Fruit fly (Drosophila melanogaster) whole organism, wandering third instar larva: ENCODE data around the gene CG14507.

ENCODE experiments used
- Abd-B ChIP-seq: fragments of >200 bp; optimal IDR thresholded peaks from 2 replicates; lab custom pipeline; 2017; ENCODE audit warnings: missing biosample characterization, missing genetic modification characterization
- CG32264 ChIP-seq: fragments of 200-800 bp; sonication (Bioruptor generic); optimal IDR thresholded peaks from 2 replicates; lab custom pipeline; 2016; ENCODE audit warnings: missing biosample characterization, missing genetic modification characterization
- CG9705 ChIP-seq: fragments of 200-800 bp; sonication (Bioruptor generic); optimal IDR thresholded peaks from 2 replicates; lab custom pipeline; 2018; ENCODE audit warnings: missing biosample characterization, mild to moderate bottlenecking, missing genetic modification characterization
- CrebA ChIP-seq: fragments of 200-800 bp; sonication (Bioruptor generic); optimal IDR thresholded peaks from 2 replicates; lab custom pipeline; 2016; ENCODE audit warnings: missing biosample characterization, mild to moderate bottlenecking, missing genetic modification characterization, borderline replicate concordance
- Dfd ChIP-seq: fragments of >200 bp; optimal IDR thresholded peaks from 2 replicates; lab custom pipeline; 2017; ENCODE audit warnings: missing biosample characterization, missing genetic modification characterization
- Dif ChIP-seq: fragments of 200-275, 200-300 bp; sonication (Bioruptor generic); optimal IDR thresholded peaks from 2 replicates; lab custom pipeline; 2018; ENCODE audit warnings: missing biosample characterization, missing genetic modification characterization; ENCODE audit not compliant: partially characterized antibody
- GATAd ChIP-seq: sonication (Bioruptor generic); optimal IDR thresholded peaks from 2 replicates; lab custom pipeline; 2016; ENCODE audit warnings: missing biosample characterization, missing genetic modification characterization
- HLH106 ChIP-seq: fragments of 200-800 bp; optimal IDR thresholded peaks from 3 replicates; lab custom pipeline; 2019; ENCODE audit warnings: missing biosample characterization, mild to moderate bottlenecking, missing genetic modification characterization, moderate library complexity
- Hnf4 ChIP-seq: fragments of 200-800 bp; sonication (Bioruptor generic); optimal IDR thresholded peaks from 2 replicates; lab custom pipeline; 2016; ENCODE audit warnings: missing biosample characterization, mild to moderate bottlenecking, missing genetic modification characterization
- Hr78 ChIP-seq: fragments of >200 bp; optimal IDR thresholded peaks from 2 replicates; lab custom pipeline; 2017; ENCODE audit warnings: missing biosample characterization, missing genetic modification characterization
- Hr83 ChIP-seq: fragments of 200-300 bp; sonication (Bioruptor generic); optimal IDR thresholded peaks from 2 replicates; lab custom pipeline; 2016; ENCODE audit warnings: missing biosample characterization, mild to moderate bottlenecking, missing genetic modification characterization, moderate library complexity; ENCODE audit not compliant: poor library complexity, severe bottlenecking
- Jra ChIP-seq: sonication (Bioruptor generic); optimal IDR thresholded peaks from 2 replicates; lab custom pipeline; 2016; ENCODE audit warnings: missing biosample characterization, missing genetic modification characterization
- Mio ChIP-seq: sonication (Bioruptor generic); optimal IDR thresholded peaks from 2 replicates; lab custom pipeline; 2016; ENCODE audit warnings: missing biosample characterization, missing genetic modification characterization
- Myc ChIP-seq: fragments of >200 bp; optimal IDR thresholded peaks from 2 replicates; lab custom pipeline; 2017
- N ChIP-seq: fragments of >200 bp; optimal IDR thresholded peaks from 2 replicates; lab custom pipeline; 2018; ENCODE audit warnings: missing biosample characterization, missing external identifiers, missing genetic modification characterization
- OdsH ChIP-seq: fragments of 200-800 bp; sonication (Bioruptor generic); optimal IDR thresholded peaks from 2 replicates; lab custom pipeline; 2016; ENCODE audit warnings: missing biosample characterization, mild to moderate bottlenecking, missing genetic modification characterization
- Rel ChIP-seq, 2 experiments: fragments of 200-800 bp; sonication (Bioruptor generic) in 1 of 2; optimal IDR thresholded peaks; 2 replicates in 1 of 2; 3 replicates in 1 of 2; lab custom pipeline; 2016 to 2019; ENCODE audit warnings: mild to moderate bottlenecking in 2 of 2, missing biosample characterization in 2 of 2, missing genetic modification characterization in 2 of 2, moderate library complexity in 1 of 2
- Sp1 ChIP-seq: fragments of 200-800 bp; sonication (Bioruptor generic); optimal IDR thresholded peaks from 3 replicates; lab custom pipeline; 2019; ENCODE audit warnings: missing biosample characterization, mild to moderate bottlenecking, missing genetic modification characterization, moderate library complexity
- Vsx2 ChIP-seq: fragments of 200-300, 225-300 bp; sonication (Bioruptor generic); optimal IDR thresholded peaks from 2 replicates; lab custom pipeline; 2018; ENCODE audit warnings: missing biosample characterization, missing genetic modification characterization; ENCODE audit not compliant: partially characterized antibody
- br ChIP-seq: fragments of 200-800 bp; sonication (Bioruptor generic); optimal IDR thresholded peaks from 2 replicates; lab custom pipeline; 2016; ENCODE audit warnings: missing biosample characterization, missing genetic modification characterization
- brk ChIP-seq: fragments of 200-800 bp; sonication (Bioruptor generic); optimal IDR thresholded peaks from 2 replicates; lab custom pipeline; 2016; ENCODE audit warnings: missing biosample characterization, mild to moderate bottlenecking, missing genetic modification characterization
- dl ChIP-seq, 2 experiments: fragments of 175-275, 200-275 bp in 1 of 2; fragments of 200-275 bp in 1 of 2; sonication (Bioruptor generic); optimal IDR thresholded peaks; lab custom pipeline; 2018; ENCODE audit warnings: mild to moderate bottlenecking in 2 of 2, missing biosample characterization in 2 of 2, missing genetic modification characterization in 2 of 2, moderate library complexity in 2 of 2; ENCODE audit not compliant: partially characterized antibody in 2 of 2, insufficient read depth in 1 of 2
- dmrt93B ChIP-seq: fragments of 200-800 bp; sonication (Bioruptor generic); optimal IDR thresholded peaks from 2 replicates; lab custom pipeline; 2018; ENCODE audit warnings: missing biosample characterization, mild to moderate bottlenecking, missing genetic modification characterization
- dsf ChIP-seq: sonication (Bioruptor generic); optimal IDR thresholded peaks from 2 replicates; lab custom pipeline; 2016; ENCODE audit warnings: missing biosample characterization, missing genetic modification characterization, borderline replicate concordance
- ey ChIP-seq: fragments of 200-800 bp; sonication (Bioruptor generic); optimal IDR thresholded peaks from 2 replicates; lab custom pipeline; 2016; ENCODE audit warnings: missing biosample characterization, missing genetic modification characterization
- foxo ChIP-seq, 2 experiments: fragments of 200-800 bp; sonication (Bioruptor generic); optimal IDR thresholded peaks; 2 replicates in 1 of 2; 3 replicates in 1 of 2; lab custom pipeline; 2016 to 2017; ENCODE audit warnings: missing biosample characterization in 2 of 2, missing genetic modification characterization in 2 of 2
- fru ChIP-seq: fragments of 200-800 bp; sonication (Bioruptor generic); optimal IDR thresholded peaks from 3 replicates; lab custom pipeline; 2016; ENCODE audit warnings: missing biosample characterization, mild to moderate bottlenecking, missing genetic modification characterization
- h ChIP-seq: fragments of 200-800 bp; sonication (Bioruptor generic); optimal IDR thresholded peaks from 3 replicates; lab custom pipeline; 2016; ENCODE audit warnings: missing biosample characterization, mild to moderate bottlenecking, missing genetic modification characterization
- jim ChIP-seq: fragments of 175-275, 200-325 bp; sonication (Bioruptor generic); optimal IDR thresholded peaks from 2 replicates; lab custom pipeline; 2016; ENCODE audit warnings: missing biosample characterization, mild to moderate bottlenecking, missing genetic modification characterization
- lola ChIP-seq: fragments of >200 bp; optimal IDR thresholded peaks from 2 replicates; lab custom pipeline; 2017; ENCODE audit warnings: missing biosample characterization, missing genetic modification characterization
- pan ChIP-seq: fragments of >200 bp; optimal IDR thresholded peaks from 2 replicates; lab custom pipeline; 2017
- psq ChIP-seq: fragments of 200-800 bp; sonication (Bioruptor generic); optimal IDR thresholded peaks from 3 replicates; lab custom pipeline; 2017; ENCODE audit warnings: missing biosample characterization, mild to moderate bottlenecking, missing genetic modification characterization, moderate library complexity
- rgr ChIP-seq: fragments of 200-800 bp; sonication (Bioruptor generic); optimal IDR thresholded peaks from 3 replicates; lab custom pipeline; 2016; ENCODE audit warnings: missing biosample characterization, mild to moderate bottlenecking, missing genetic modification characterization
- sage ChIP-seq: fragments of 200-800 bp; sonication (Bioruptor generic); optimal IDR thresholded peaks from 2 replicates; lab custom pipeline; 2016; ENCODE audit warnings: missing biosample characterization, mild to moderate bottlenecking, missing genetic modification characterization
- sv ChIP-seq: fragments of 200-800 bp; sonication (Bioruptor generic); optimal IDR thresholded peaks from 3 replicates; lab custom pipeline; 2016; ENCODE audit warnings: missing biosample characterization, missing genetic modification characterization
- tai ChIP-seq: sonication (Bioruptor generic); optimal IDR thresholded peaks from 2 replicates; lab custom pipeline; 2016; ENCODE audit warnings: missing biosample characterization, missing genetic modification characterization
- usp ChIP-seq: fragments of >200 bp; optimal IDR thresholded peaks from 2 replicates; lab custom pipeline; 2017; ENCODE audit warnings: missing biosample characterization, missing genetic modification characterization
- woc ChIP-seq: sonication (Bioruptor generic); optimal IDR thresholded peaks from 2 replicates; lab custom pipeline; 2016; ENCODE audit warnings: missing biosample characterization, mild to moderate bottlenecking, missing genetic modification characterization

The CG14507 gene

dm6 chr3R:29211702-29212101 is 15.8 kb downstream of the CG14507 start:
- TF ChIP-seq Hr78 (GFP tag; lab: Kevin White, UChicago) = no peak
- TF ChIP-seq brk = no peak
- TF ChIP-seq OdsH = no peak
- TF ChIP-seq Dif (GFP tag; lab: Kevin White, UChicago) = no peak
- no peak for TF ChIP-seq rgr (GFP tag; lab: Kevin White, UChicago)
- TF ChIP-seq h (GFP tag; lab: Kevin White, UChicago) = no peak
- no peak for TF ChIP-seq Hnf4 (GFP tag; lab: Kevin White, UChicago)
- TF ChIP-seq Sp1 (GFP tag; lab: Kevin White, UChicago) = no peak
- TF ChIP-seq pan (lab: Kevin White, UChicago) = no peak
- no peak for TF ChIP-seq GATAd (GFP tag; lab: Kevin White, UChicago)
- no peak for TF ChIP-seq br (GFP tag; lab: Kevin White, UChicago)
- TF ChIP-seq sage (GFP tag; lab: Kevin White, UChicago) = no peak
- TF ChIP-seq sv (GFP tag; lab: Kevin White, UChicago) = no peak
- TF ChIP-seq tai (GFP tag; lab: Kevin White, UChicago) = no peak
- TF ChIP-seq dsf (GFP tag; lab: Kevin White, UChicago) = no peak
- TF ChIP-seq Hr83 (GFP tag; lab: Kevin White, UChicago) = no peak
- no peak for TF ChIP-seq Myc
- no peak for TF ChIP-seq psq (GFP tag; lab: Kevin White, UChicago)

dm6 chr3R:29210542-29211393 is 16.8 kb downstream of the CG14507 start:
- TF ChIP-seq sv (GFP tag; lab: Kevin White, UChicago) (no peak), Sp1 (GFP tag; lab: Kevin White, UChicago) (peak; percentile 53), CG32264 (no peak), OdsH (no peak), Dif (GFP tag; lab: Kevin White, UChicago) (peak; percentile 59), Abd-B (GFP tag; lab: Kevin White, UChicago) (no peak), Jra (GFP tag; lab: Kevin White, UChicago) (peak; percentile 5), Vsx2 (GFP tag; lab: Kevin White, UChicago) (peak; percentile 38), br (GFP tag; lab: Kevin White, UChicago) (peak; percentile 36), pan (lab: Kevin White, UChicago) (no peak), GATAd (GFP tag; lab: Kevin White, UChicago) (no peak), HLH106 (tag; lab: Kevin White, UChicago) (peak; percentile 17), psq (GFP tag; lab: Kevin White, UChicago) (peak; percentile 74), foxo (GFP tag; optimal IDR thresholded peaks at IDR 0.05; lab: Kevin White, UChicago) (peak; percentile 4 to 16), Hnf4 (GFP tag; lab: Kevin White, UChicago) (no peak), Rel (GFP tag; optimal IDR thresholded peaks at IDR 0.05; lab: Kevin White, UChicago) (peak; percentile 91), Rel (tag; optimal IDR thresholded peaks at IDR 0.05; lab: Kevin White, UChicago) (peak; percentile 93), Myc (no peak), dsf (GFP tag; lab: Kevin White, UChicago) (no peak), rgr (GFP tag; lab: Kevin White, UChicago) (no peak), Dfd (no peak), Hr78 (GFP tag; lab: Kevin White, UChicago) (no peak), brk (peak; percentile 9), lola (GFP tag; lab: Kevin White, UChicago) (no peak), sage (GFP tag; lab: Kevin White, UChicago) (peak; percentile 5), fru (GFP tag; lab: Kevin White, UChicago) (peak; percentile 30), CG9705 (GFP tag; lab: Kevin White, UChicago) (no peak), h (GFP tag; lab: Kevin White, UChicago) (peak; percentile 29), jim (peak; percentile 77), Hr83 (GFP tag; lab: Kevin White, UChicago) (peak; percentile 43), dmrt93B (GFP tag; lab: Kevin White, UChicago) (peak; percentile 6), dl (GFP tag; optimal IDR thresholded peaks at IDR 0.05; lab: Kevin White, UChicago; ENCODE audit: insufficient read depth in 1 of 2, partially characterized antibody in 2 of 2) (no peak), ey (GFP tag; lab: Kevin White, UChicago) (peak; percentile 49), N (GFP tag; lab: Kevin White, UChicago) (no peak), tai (GFP tag; lab: Kevin White, UChicago) (no peak), woc (peak; percentile 21), Mio (GFP tag; lab: Kevin White, UChicago) (no peak), CrebA (GFP tag; lab: Kevin White, UChicago) (no peak), usp (GFP tag; lab: Kevin White, UChicago) (no peak)
